Worm (Caenorhabditis elegans): Measurements from ENCODE around the gene pqn-75.

The pqn-75 gene

DNA sequence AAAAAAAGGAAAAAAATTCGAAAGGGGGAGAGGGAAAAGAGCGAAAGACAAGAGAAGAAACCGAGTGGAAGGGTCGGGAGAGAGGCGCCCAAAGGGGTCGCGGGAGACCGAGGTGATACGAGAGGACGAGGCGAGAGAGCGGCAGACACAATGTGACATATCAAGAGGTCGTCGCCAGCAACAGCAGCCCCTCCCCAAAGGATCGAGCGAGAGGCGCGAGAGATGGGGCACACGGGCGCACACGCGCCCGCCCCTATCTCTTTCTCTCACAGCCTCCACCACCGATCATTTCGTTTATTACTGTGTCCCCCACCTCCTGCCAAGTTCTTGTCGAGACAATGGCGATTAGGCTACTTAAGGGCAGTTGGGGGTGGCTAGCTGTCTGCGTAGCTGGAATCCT is 44.0 kb upstream of the pqn-75 start (continued):
- no peak for TF ChIP-seq lin-39 (tag; optimal IDR thresholded peaks at IDR 0.05)
- TF ChIP-seq nhr-25 (tag; optimal IDR thresholded peaks at IDR 0.05; ENCODE audit: borderline replicate concordance, insufficient read depth): peak; percentile 91
- no peak for TF ChIP-seq ztf-11 (tag; optimal IDR thresholded peaks at IDR 0.05)
- TF ChIP-seq fkh-10 (GFP tag; optimal IDR thresholded peaks at IDR 0.05): no peak
- peak; percentile 95 for TF ChIP-seq hlh-11 (tag; optimal IDR thresholded peaks at IDR 0.05)
- peak in 1 of 2 experiments; percentile 59 for TF ChIP-seq unc-62 (GFP tag; optimal IDR thresholded peaks at IDR 0.05 in 1 of 2)
- TF ChIP-seq unc-62 (tag; optimal IDR thresholded peaks at IDR 0.05): no peak
- no peak for TF ChIP-seq tag-97 (GFP tag; IDR thresholded peaks at IDR 0.05)
- peak; percentile 59 for TF ChIP-seq lin-38 (GFP tag; IDR thresholded peaks at IDR 0.05)
- peak; percentile 8 for TF ChIP-seq pqm-1 (tag; optimal IDR thresholded peaks at IDR 0.05)
- no peak for TF ChIP-seq F26F4.8 (GFP tag; conservative IDR thresholded peaks at IDR 0.05)
- TF ChIP-seq nhr-6 (tag; optimal IDR thresholded peaks at IDR 0.05): no peak
- no peak for TF ChIP-seq skn-1 (tag; optimal IDR thresholded peaks at IDR 0.05)
- TF ChIP-seq hmg-1.1 (GFP tag; IDR thresholded peaks at IDR 0.05): peak; percentile 88
- TF ChIP-seq zfp-2 (tag; optimal IDR thresholded peaks at IDR 0.05): no peak
- TF ChIP-seq mxl-3 (GFP tag; optimal IDR thresholded peaks at IDR 0.05): peak; percentile 94
- TF ChIP-seq pha-4 (GFP tag; IDR thresholded peaks at IDR 0.05): peak; percentile 85
- TF ChIP-seq pha-4 (tag; optimal IDR thresholded peaks at IDR 0.05): no peak
- TF ChIP-seq nhr-102 (tag; optimal IDR thresholded peaks at IDR 0.05): peak; percentile 43
- TF ChIP-seq aly-2 (tag; optimal IDR thresholded peaks at IDR 0.05): no peak
- TF ChIP-seq ztf-7 (tag; optimal IDR thresholded peaks at IDR 0.05): no peak
- no peak for TF ChIP-seq ama-1 (optimal IDR thresholded peaks at IDR 0.05)

DNA sequence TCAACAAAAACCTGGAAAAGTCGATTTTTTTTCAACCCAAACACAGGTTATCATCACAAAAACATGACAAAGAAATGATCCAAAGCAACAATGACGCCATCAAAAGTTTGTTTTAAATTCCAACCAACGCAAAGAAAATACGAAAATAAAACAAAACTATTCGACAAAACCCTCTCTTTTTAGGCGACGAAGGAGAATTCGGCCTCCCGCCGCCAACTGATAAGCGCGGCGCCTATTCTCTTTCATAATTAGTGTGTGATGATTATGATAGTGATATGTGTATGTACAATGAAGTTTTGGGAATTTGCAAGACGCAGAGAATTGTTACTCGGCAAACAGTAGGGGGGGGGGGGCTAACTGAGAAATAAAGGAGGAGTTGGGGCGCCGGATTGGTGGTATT is 42.8 kb upstream of the pqn-75 start:
- no peak for TF ChIP-seq lin-1 (GFP tag; IDR thresholded peaks at IDR 0.05)
- no peak for TF ChIP-seq lin-13 (GFP tag; optimal IDR thresholded peaks at IDR 0.05)
- no peak for TF ChIP-seq zfp-3 (GFP tag; conservative IDR thresholded peaks at IDR 0.05)
- TF ChIP-seq lin-15B (tag; optimal IDR thresholded peaks at IDR 0.05): no peak
- no peak for TF ChIP-seq nhr-237 (tag; optimal IDR thresholded peaks at IDR 0.05)
- no peak for TF ChIP-seq nhr-42 (GFP tag; IDR thresholded peaks at IDR 0.05)
- TF ChIP-seq unc-62 (GFP tag; optimal IDR thresholded peaks at IDR 0.05 in 1 of 2): no peak
- no peak for TF ChIP-seq unc-62 (tag; optimal IDR thresholded peaks at IDR 0.05)
- TF ChIP-seq snpc-1.2 (GFP tag; IDR thresholded peaks at IDR 0.05): no peak
- TF ChIP-seq zip-11 (GFP tag; IDR thresholded peaks at IDR 0.05): no peak
- no peak for TF ChIP-seq lin-39 (tag; optimal IDR thresholded peaks at IDR 0.05)
- TF ChIP-seq egl-27 (tag; optimal IDR thresholded peaks at IDR 0.05): no peak
- TF ChIP-seq daf-16 (GFP tag; optimal IDR thresholded peaks at IDR 0.05): no peak
- TF ChIP-seq daf-16 (tag; optimal IDR thresholded peaks at IDR 0.05): peak; percentile 81
- no peak for TF ChIP-seq nhr-48 (tag; optimal IDR thresholded peaks at IDR 0.05)
- TF ChIP-seq pqm-1 (tag; optimal IDR thresholded peaks at IDR 0.05): peak; percentile 72
- TF ChIP-seq dmd-9 (GFP tag; IDR thresholded peaks at IDR 0.05): no peak
- no peak for TF ChIP-seq mxl-3 (GFP tag; optimal IDR thresholded peaks at IDR 0.05)
- TF ChIP-seq ctbp-1 (GFP tag; IDR thresholded peaks at IDR 0.05): no peak
- no peak for TF ChIP-seq nhr-6 (tag; optimal IDR thresholded peaks at IDR 0.05)
- TF ChIP-seq rbr-2 (tag; optimal IDR thresholded peaks at IDR 0.05): no peak
- TF ChIP-seq lsy-2 (tag; optimal IDR thresholded peaks at IDR 0.05): no peak
- no peak for TF ChIP-seq mxl-2 (GFP tag; conservative IDR thresholded peaks at IDR 0.05)
- peak; percentile 26; the same call in 1 of the 2 replicates for TF ChIP-seq dmd-6 (GFP tag; IDR thresholded peaks at IDR 0.05)
- no peak for TF ChIP-seq set-16 (GFP tag; IDR thresholded peaks at IDR 0.05)
- TF ChIP-seq hlh-11 (tag; optimal IDR thresholded peaks at IDR 0.05): peak; percentile 65
- peak; percentile 57 for TF ChIP-seq dve-1 (tag; optimal IDR thresholded peaks at IDR 0.05; ENCODE audit: insufficient read depth)
- TF ChIP-seq zag-1 (tag; optimal IDR thresholded peaks at IDR 0.05): no peak
- TF ChIP-seq nhr-28 (tag; optimal IDR thresholded peaks at IDR 0.05): peak; percentile 59
- peak in 1 of 2 experiments; percentile 36 for TF ChIP-seq hif-1 (tag; optimal IDR thresholded peaks at IDR 0.05)
- TF ChIP-seq daf-19 (GFP tag; conservative IDR thresholded peaks at IDR 0.05): no peak
- peak; percentile 29 for TF ChIP-seq mes-2 (tag; optimal IDR thresholded peaks at IDR 0.05; ENCODE audit: poor library complexity, severe bottlenecking)

Data from whole organism, L4 larva.